Fruit fly (Drosophila melanogaster): ENCODE data around the gene Kul.
A peak's percentile ranks its signal among the peaks of the same experiment; 100 is the strongest.

Gene Kul

DNA sequence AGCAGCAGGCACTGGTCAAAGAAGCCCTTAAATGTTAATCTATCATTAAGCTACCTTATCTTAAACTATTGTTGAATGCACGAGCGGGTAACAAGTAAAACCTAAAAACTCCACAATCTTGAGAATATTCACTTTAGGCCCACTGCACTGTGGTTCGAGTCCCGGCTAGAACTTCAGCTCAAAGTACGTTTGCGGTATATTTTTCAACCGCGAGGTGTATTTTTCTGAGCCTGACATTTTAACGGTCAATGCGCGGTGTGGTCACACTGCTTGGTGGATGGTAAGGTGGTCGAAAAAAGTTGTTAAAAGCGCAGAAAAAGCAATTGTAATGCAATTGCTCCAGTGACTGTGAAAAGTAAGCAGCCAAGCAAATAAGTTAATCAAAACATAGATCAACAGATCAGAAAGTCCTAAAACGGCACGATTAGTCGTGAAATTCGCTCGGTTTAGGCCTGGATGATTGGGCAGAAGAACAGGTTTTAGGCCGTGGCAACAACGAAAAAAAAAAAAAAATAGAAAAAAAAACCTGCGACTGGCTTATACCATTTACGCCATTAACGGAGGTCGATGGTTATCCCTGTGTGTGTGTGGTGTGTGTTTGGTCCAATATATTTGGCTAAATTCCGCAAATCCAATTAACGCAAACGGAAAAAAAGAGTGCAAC is at the start of gene Kul:
Gene Kul (plus strand): TSS at position 254 of the 664 bp plus-strand sequence.
- peak; percentile 23 for TF ChIP-seq CG15710 (tag; optimal IDR thresholded peaks at IDR 0.05)
- TF ChIP-seq CG12605 (GFP tag; IDR thresholded peaks at IDR 0.05) = peak; percentile 18; the same call in 1 of the 2 replicates
- TF ChIP-seq CG13204 (GFP tag; optimal IDR thresholded peaks at IDR 0.05) = no peak
- TF ChIP-seq CG14655 (GFP tag; optimal IDR thresholded peaks at IDR 0.05) = no peak
- TF ChIP-seq Pif1B (GFP tag; optimal IDR thresholded peaks at IDR 0.05) = no peak
- TF ChIP-seq D1 (tag; optimal IDR thresholded peaks at IDR 0.05) = no peak
- peak; percentile 57; the same call in 1 of the 2 replicates for TF ChIP-seq CG32121 (GFP tag; IDR thresholded peaks at IDR 0.05)
- peak; percentile 40 for TF ChIP-seq CG8159 (tag; optimal IDR thresholded peaks at IDR 0.05)
- peak; percentile 56; the same call in 2 of the 3 replicates for TF ChIP-seq CG4496 (GFP tag; IDR thresholded peaks at IDR 0.05)
- peak; percentile 50 for TF ChIP-seq CG8301 (tag; optimal IDR thresholded peaks at IDR 0.05)
- peak; percentile 34 for TF ChIP-seq Ets98B (GFP tag; IDR thresholded peaks at IDR 0.05)
- peak; percentile 67 for TF ChIP-seq gl (tag; optimal IDR thresholded peaks at IDR 0.05)
- peak; percentile 28 for TF ChIP-seq CG34367 (tag; optimal IDR thresholded peaks at IDR 0.05)
- peak; percentile 49; the same call in 1 of the 3 replicates for TF ChIP-seq fd96Ca (GFP tag; IDR thresholded peaks at IDR 0.05)
- TF ChIP-seq Pif1A (GFP tag; optimal IDR thresholded peaks at IDR 0.05) = no peak
- no peak for TF ChIP-seq CG10348 (GFP tag; IDR thresholded peaks at IDR 0.05)
- TF ChIP-seq EcR (GFP tag; optimal IDR thresholded peaks at IDR 0.05) = no peak
- no peak for TF ChIP-seq CG9948 (tag; optimal IDR thresholded peaks at IDR 0.05)
- peak; percentile 19; the same call in 1 of the 2 replicates for TF ChIP-seq rn (GFP tag; IDR thresholded peaks at IDR 0.05)
- peak; percentile 18 for TF ChIP-seq CG17806 (tag; optimal IDR thresholded peaks at IDR 0.05)
- peak; percentile 61 for TF ChIP-seq Snoo (tag; optimal IDR thresholded peaks at IDR 0.05)

dm6 chr3R:29681241-29681640 is 44.4 kb upstream of the Kul start:
- no peak for TF ChIP-seq Pif1A (GFP tag; optimal IDR thresholded peaks at IDR 0.05)
- no peak for TF ChIP-seq gl (tag; optimal IDR thresholded peaks at IDR 0.05)
- TF ChIP-seq Ets98B (GFP tag; IDR thresholded peaks at IDR 0.05) = no peak
- no peak for TF ChIP-seq CG15710 (tag; optimal IDR thresholded peaks at IDR 0.05)
- no peak for TF ChIP-seq D1 (tag; optimal IDR thresholded peaks at IDR 0.05)
- TF ChIP-seq CG34367 (tag; optimal IDR thresholded peaks at IDR 0.05) = no peak
- no peak for TF ChIP-seq Pif1B (GFP tag; optimal IDR thresholded peaks at IDR 0.05)
- no peak for TF ChIP-seq CG4496 (GFP tag; IDR thresholded peaks at IDR 0.05)
- TF ChIP-seq CG12605 (GFP tag; IDR thresholded peaks at IDR 0.05) = no peak
- no peak for TF ChIP-seq CG14655 (GFP tag; optimal IDR thresholded peaks at IDR 0.05)
- TF ChIP-seq CG13204 (GFP tag; optimal IDR thresholded peaks at IDR 0.05) = no peak
- TF ChIP-seq Snoo (tag; optimal IDR thresholded peaks at IDR 0.05) = no peak
- no peak for TF ChIP-seq CG8159 (tag; optimal IDR thresholded peaks at IDR 0.05)
- no peak for TF ChIP-seq rn (GFP tag; IDR thresholded peaks at IDR 0.05)

DNA sequence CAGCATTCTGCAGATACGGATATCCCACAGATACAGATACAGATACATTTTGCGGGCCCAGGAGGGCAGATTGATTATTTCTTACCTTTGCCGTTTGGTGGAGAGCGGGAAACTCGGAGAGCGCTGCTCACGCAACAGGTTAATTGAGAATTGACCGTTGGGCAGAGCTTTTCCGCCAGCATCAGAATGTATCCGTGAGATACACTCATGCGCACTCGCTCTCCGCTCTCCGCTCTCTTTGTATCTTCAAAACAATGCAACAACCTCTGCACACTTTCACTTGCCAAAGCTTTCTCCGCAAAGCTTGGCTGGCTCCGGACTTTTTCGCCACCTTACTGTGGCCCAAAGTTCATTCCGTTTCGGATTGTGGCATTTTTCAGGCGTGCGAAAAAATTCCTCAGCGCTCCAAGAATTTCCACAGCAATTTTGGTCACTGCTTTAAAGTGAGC is 43.5 kb upstream of the Kul start, which contains the start of the genes CG7582 and Gycalpha99B:
Gene CG7582 (minus strand): TSS at position 127 of the 449 bp plus-strand sequence.
Gene Gycalpha99B (plus strand): TSS at position 352 of the 449 bp plus-strand sequence.
- TF ChIP-seq Pif1A (GFP tag; optimal IDR thresholded peaks at IDR 0.05) = no peak
- TF ChIP-seq CG14655 (GFP tag; optimal IDR thresholded peaks at IDR 0.05) = peak; percentile 32
- TF ChIP-seq CG34367 (tag; optimal IDR thresholded peaks at IDR 0.05) = no peak
- no peak for TF ChIP-seq Snoo (tag; optimal IDR thresholded peaks at IDR 0.05)
- TF ChIP-seq gl (tag; optimal IDR thresholded peaks at IDR 0.05) = no peak
- peak; percentile 92 for TF ChIP-seq CG12605 (GFP tag; IDR thresholded peaks at IDR 0.05)
- no peak for TF ChIP-seq CG10348 (GFP tag; IDR thresholded peaks at IDR 0.05)
- peak; percentile 64 for TF ChIP-seq Ets98B (GFP tag; IDR thresholded peaks at IDR 0.05)
- peak; percentile 44 for TF ChIP-seq CG8301 (tag; optimal IDR thresholded peaks at IDR 0.05)
- no peak for TF ChIP-seq rn (GFP tag; IDR thresholded peaks at IDR 0.05)
- TF ChIP-seq CG15710 (tag; optimal IDR thresholded peaks at IDR 0.05) = no peak
- no peak; the same call in 2 of the 3 replicates for TF ChIP-seq fd96Ca (GFP tag; IDR thresholded peaks at IDR 0.05)
- peak; percentile 76 for TF ChIP-seq CG4496 (GFP tag; IDR thresholded peaks at IDR 0.05)
- TF ChIP-seq D1 (tag; optimal IDR thresholded peaks at IDR 0.05) = no peak
- TF ChIP-seq CG17806 (tag; optimal IDR thresholded peaks at IDR 0.05) = no peak
- TF ChIP-seq CG9948 (tag; optimal IDR thresholded peaks at IDR 0.05) = no peak
- no peak for TF ChIP-seq CG8159 (tag; optimal IDR thresholded peaks at IDR 0.05)
- no peak for TF ChIP-seq Pif1B (GFP tag; optimal IDR thresholded peaks at IDR 0.05)
- peak; percentile 30; the same call in 1 of the 2 replicates for TF ChIP-seq CG32121 (GFP tag; IDR thresholded peaks at IDR 0.05)
- TF ChIP-seq CG13204 (GFP tag; optimal IDR thresholded peaks at IDR 0.05) = no peak
- peak; percentile 74 for TF ChIP-seq EcR (GFP tag; optimal IDR thresholded peaks at IDR 0.05)

- TF ChIP-seq Snoo (tag; optimal IDR thresholded peaks at IDR 0.05) = no peak
- TF ChIP-seq CG32121 (GFP tag; IDR thresholded peaks at IDR 0.05) = no peak
- TF ChIP-seq CG9948 (tag; optimal IDR thresholded peaks at IDR 0.05) = no peak
- TF ChIP-seq CG13204 (GFP tag; optimal IDR thresholded peaks at IDR 0.05) = no peak
- TF ChIP-seq CG17806 (tag; optimal IDR thresholded peaks at IDR 0.05) = no peak
- TF ChIP-seq CG12605 (GFP tag; IDR thresholded peaks at IDR 0.05) = no peak
- no peak for TF ChIP-seq CG10348 (GFP tag; IDR thresholded peaks at IDR 0.05)
- no peak for TF ChIP-seq EcR (GFP tag; optimal IDR thresholded peaks at IDR 0.05)
- TF ChIP-seq D1 (tag; optimal IDR thresholded peaks at IDR 0.05) = no peak
- TF ChIP-seq Ets98B (GFP tag; IDR thresholded peaks at IDR 0.05) = no peak
- TF ChIP-seq CG14655 (GFP tag; optimal IDR thresholded peaks at IDR 0.05) = no peak
- TF ChIP-seq Pif1A (GFP tag; optimal IDR thresholded peaks at IDR 0.05) = no peak
- TF ChIP-seq CG34367 (tag; optimal IDR thresholded peaks at IDR 0.05) = no peak
Observed at dm6 chr3R:29686698-29687097, 38.9 kb upstream of the Kul start.

DNA sequence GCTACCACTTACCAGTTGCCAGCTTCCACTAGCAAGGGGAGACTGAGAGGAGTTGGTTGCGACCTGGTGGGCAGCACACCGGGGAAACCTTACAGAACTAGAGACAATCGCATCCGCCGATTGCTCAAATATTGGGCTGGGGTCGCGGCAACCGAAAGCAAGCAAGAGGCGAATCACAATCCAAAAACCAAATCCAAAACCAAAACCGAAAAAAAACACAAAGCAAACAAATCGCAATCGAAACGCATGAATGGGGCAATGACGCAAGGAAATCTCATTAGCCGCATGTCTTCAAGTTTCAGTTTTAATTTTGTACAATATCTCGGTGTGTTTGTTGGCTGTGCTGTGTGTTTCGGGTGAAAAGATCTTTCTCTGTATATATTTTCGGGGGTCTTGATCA is 36.4 kb upstream of the Kul start, which contains the start of gene Obp99c:
Gene Obp99c (minus strand): TSS at position 101 of the 400 bp plus-strand sequence.
- TF ChIP-seq fd96Ca (GFP tag; IDR thresholded peaks at IDR 0.05) (no peak), EcR (GFP tag; optimal IDR thresholded peaks at IDR 0.05) (no peak), CG32121 (GFP tag; IDR thresholded peaks at IDR 0.05) (no peak), rn (GFP tag; IDR thresholded peaks at IDR 0.05) (no peak), gl (tag; optimal IDR thresholded peaks at IDR 0.05) (no peak), CG10348 (GFP tag; IDR thresholded peaks at IDR 0.05) (no peak), CG13204 (GFP tag; optimal IDR thresholded peaks at IDR 0.05) (no peak), CG14655 (GFP tag; optimal IDR thresholded peaks at IDR 0.05) (no peak), D1 (tag; optimal IDR thresholded peaks at IDR 0.05) (no peak), CG9948 (tag; optimal IDR thresholded peaks at IDR 0.05) (no peak), CG12605 (GFP tag; IDR thresholded peaks at IDR 0.05) (no peak), CG4496 (GFP tag; IDR thresholded peaks at IDR 0.05) (no peak)

All from whole organism, pupa.